Fruit fly (Drosophila melanogaster): ENCODE measurements around the gene Cht7.
A peak's percentile ranks its signal among the peaks of the same experiment; 100 is the strongest.

Gene Cht7

DNA sequence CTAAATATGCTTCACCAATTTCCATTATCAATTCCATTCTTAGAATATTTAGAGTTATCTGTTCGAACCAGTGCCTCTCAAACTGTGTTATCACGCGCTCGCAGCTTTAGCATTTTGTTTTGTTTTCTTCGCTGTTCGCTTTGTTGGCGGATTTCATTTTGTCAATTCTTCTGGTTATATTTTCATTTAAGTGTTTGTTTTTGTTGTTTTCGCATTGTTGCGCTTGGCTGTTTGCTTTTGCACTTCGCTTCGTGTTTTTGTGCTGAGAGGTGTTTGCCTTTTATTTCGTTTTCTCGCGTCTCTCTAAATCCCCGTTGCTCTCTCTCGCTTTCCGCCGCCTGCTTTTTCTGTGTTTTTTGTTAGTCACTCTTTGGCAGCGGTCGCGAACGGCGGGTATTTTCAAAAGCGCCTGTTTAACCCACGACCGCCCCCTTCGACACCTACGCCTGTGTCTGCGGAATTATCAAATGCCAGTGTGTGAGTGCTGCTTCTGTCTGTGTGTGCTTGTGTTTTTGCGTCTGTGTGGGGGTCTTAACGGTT is 29.1 kb downstream of the Cht7 start (continued):
- no peak for TF ChIP-seq tgo (GFP tag; IDR thresholded peaks at IDR 0.05)
- TF ChIP-seq dm (GFP tag; optimal IDR thresholded peaks at IDR 0.05) = no peak
- peak; percentile 75 for TF ChIP-seq CG17568 (GFP tag; optimal IDR thresholded peaks at IDR 0.05)
- peak; percentile 77 for TF ChIP-seq lab (GFP tag; optimal IDR thresholded peaks at IDR 0.05)
- TF ChIP-seq CG13424 (tag; optimal IDR thresholded peaks at IDR 0.05) = no peak
- peak; percentile 27; the same call in 2 of the 4 replicates for TF ChIP-seq Gug (GFP tag; IDR thresholded peaks at IDR 0.05)
- peak; percentile 36; the same call in 1 of the 3 replicates for TF ChIP-seq knrl (GFP tag; IDR thresholded peaks at IDR 0.05; ENCODE audit: partially characterized antibody)
- peak; percentile 33; the same call in 1 of the 2 replicates for TF ChIP-seq sna (GFP tag; IDR thresholded peaks at IDR 0.05; ENCODE audit: partially characterized antibody)
- peak; percentile 44 for TF ChIP-seq MTF-1 (GFP tag; optimal IDR thresholded peaks at IDR 0.05; ENCODE audit: borderline replicate concordance)
- TF ChIP-seq gsb-n (tag; optimal IDR thresholded peaks at IDR 0.05) = no peak
- TF ChIP-seq CG13123 (GFP tag; optimal IDR thresholded peaks at IDR 0.05) = peak; percentile 12
- no peak for TF ChIP-seq zen (tag; optimal IDR thresholded peaks at IDR 0.05)
- TF ChIP-seq CG6689 (GFP tag; IDR thresholded peaks at IDR 0.05) = no peak
- TF ChIP-seq ERR (GFP tag; optimal IDR thresholded peaks at IDR 0.05) = peak; percentile 35
- no peak for TF ChIP-seq ac (GFP tag; optimal IDR thresholded peaks at IDR 0.05)
- no peak for TF ChIP-seq CoRest (tag; optimal IDR thresholded peaks at IDR 0.05)
- peak in 1 of 2 experiments; percentile 44 for TF ChIP-seq Eip74EF (GFP tag; optimal IDR thresholded peaks at IDR 0.05)
- TF ChIP-seq CG16779 (GFP tag; IDR thresholded peaks at IDR 0.05) = no peak
- TF ChIP-seq bcd (GFP tag; optimal IDR thresholded peaks at IDR 0.05) = no peak
- no peak for TF ChIP-seq insv (GFP tag; optimal IDR thresholded peaks at IDR 0.05)
- peak; percentile 5 for TF ChIP-seq eyg (GFP tag; optimal IDR thresholded peaks at IDR 0.05)
- TF ChIP-seq ci (GFP tag; IDR thresholded peaks at IDR 0.05) = peak; percentile 69
- TF ChIP-seq fd3F (GFP tag; optimal IDR thresholded peaks at IDR 0.05) = no peak
- TF ChIP-seq Ravus (GFP tag; IDR thresholded peaks at IDR 0.05) = no peak
- no peak for TF ChIP-seq CG11560 (tag; IDR thresholded peaks at IDR 0.05)
- TF ChIP-seq CG15514 (GFP tag; optimal IDR thresholded peaks at IDR 0.05) = peak; percentile 56
- TF ChIP-seq bigmax (GFP tag; optimal IDR thresholded peaks at IDR 0.05) = peak; percentile 35
- TF ChIP-seq CG11456 (GFP tag; IDR thresholded peaks at IDR 0.05) = peak; percentile 49; the same call in 2 of the 3 replicates
- peak; percentile 36 for TF ChIP-seq zfh2 (GFP tag; optimal IDR thresholded peaks at IDR 0.05)
- TF ChIP-seq Hmr (GFP tag; optimal IDR thresholded peaks at IDR 0.05) = peak; percentile 63
- peak; percentile 93 for TF ChIP-seq CG3995 (GFP tag; optimal IDR thresholded peaks at IDR 0.05)
- peak; percentile 16 for TF ChIP-seq mam (GFP tag; optimal IDR thresholded peaks at IDR 0.05)
- TF ChIP-seq CG2120 (GFP tag; optimal IDR thresholded peaks at IDR 0.05) = peak; percentile 59
- TF ChIP-seq CG13296 (GFP tag; optimal IDR thresholded peaks at IDR 0.05) = peak; percentile 51
- TF ChIP-seq CG13287 (GFP tag; IDR thresholded peaks at IDR 0.05; ENCODE audit: partially characterized antibody) = peak; percentile 49; the same call in 1 of the 2 replicates
- TF ChIP-seq Tbp (GFP tag; optimal IDR thresholded peaks at IDR 0.05) = no peak
- peak; percentile 26 for TF ChIP-seq grn (GFP tag; optimal IDR thresholded peaks at IDR 0.05)
- TF ChIP-seq CG12219 (GFP tag; optimal IDR thresholded peaks at IDR 0.05) = no peak
- TF ChIP-seq kay (GFP tag; optimal IDR thresholded peaks at IDR 0.05) = peak; percentile 45
- TF ChIP-seq CG7987 (GFP tag; optimal IDR thresholded peaks at IDR 0.05) = peak; percentile 69
- TF ChIP-seq sc (optimal IDR thresholded peaks at IDR 0.05) = no peak
- TF ChIP-seq sc (GFP tag; optimal IDR thresholded peaks at IDR 0.05) = no peak
- TF ChIP-seq CG14860 (GFP tag; IDR thresholded peaks at IDR 0.05; ENCODE audit: partially characterized antibody) = 0 out of 3 replicates have a peak, but pooled peaks have one; percentile 15
- 0 out of 3 replicates have a peak, but pooled peaks have one; percentile 35 for TF ChIP-seq H15 (GFP tag; IDR thresholded peaks at IDR 0.05)
- TF ChIP-seq CG9215 (GFP tag; IDR thresholded peaks at IDR 0.05) = no peak
- TF ChIP-seq bowl (GFP tag; IDR thresholded peaks at IDR 0.05) = no peak
- TF ChIP-seq sr (GFP tag; IDR thresholded peaks at IDR 0.05) = peak; percentile 96
- TF ChIP-seq gem (tag; optimal IDR thresholded peaks at IDR 0.05) = peak; percentile 7
- TF ChIP-seq nerfin-1 (tag; optimal IDR thresholded peaks at IDR 0.05) = no peak
- no peak for TF ChIP-seq CG1647 (GFP tag; optimal IDR thresholded peaks at IDR 0.05)

Measured in whole organism, embryonic.